Worm (Caenorhabditis elegans): ENCODE data around the gene F08G12.5.

- no peak for TF ChIP-seq dao-5 (tag; optimal IDR thresholded peaks at IDR 0.05)
- no peak for TF ChIP-seq him-1 (tag; optimal IDR thresholded peaks at IDR 0.05)
- no peak for TF ChIP-seq W03F9.2 (tag; optimal IDR thresholded peaks at IDR 0.05)
These were observed 7.9 kb upstream of the F08G12.5 start, which contains the start of gene hizr-1 for ce11 chrX:11317939-11318338.

All from whole organism, L4/young adult.